Worm (Caenorhabditis elegans): ENCODE measurements around the gene Y41E3.19.
A peak's percentile ranks its signal among the peaks of the same experiment; 100 is the strongest.

Gene Y41E3.19

ce11 chrIV:15028891-15029290 is 27.0 kb upstream of the Y41E3.19 start, which contains the start of gene Y41E3.8:
Gene Y41E3.8, minus strand, starts transcription at chrIV:15028978.
- peak; percentile 55 for TF ChIP-seq W03F9.2 (tag; optimal IDR thresholded peaks at IDR 0.05)
- TF ChIP-seq dao-5 (tag; optimal IDR thresholded peaks at IDR 0.05), result no peak

ce11 chrIV:15029565-15029964 is 26.4 kb upstream of the Y41E3.19 start:
- TF ChIP-seq him-1 (tag; optimal IDR thresholded peaks at IDR 0.05) (no peak), dao-5 (tag; optimal IDR thresholded peaks at IDR 0.05) (no peak), W03F9.2 (tag; optimal IDR thresholded peaks at IDR 0.05) (no peak)

- TF ChIP-seq W03F9.2 (tag; optimal IDR thresholded peaks at IDR 0.05), result peak; percentile 64
- no peak for TF ChIP-seq dao-5 (tag; optimal IDR thresholded peaks at IDR 0.05)
- no peak for TF ChIP-seq him-1 (tag; optimal IDR thresholded peaks at IDR 0.05)
Measured at ce11 chrIV:15036974-15037373, 19.0 kb upstream of the Y41E3.19 start, which contains the start of gene eef-1B.2. Gene eef-1B.2, plus strand, starts transcription at chrIV:15037331.

- TF ChIP-seq him-1 (tag; optimal IDR thresholded peaks at IDR 0.05) (no peak), W03F9.2 (tag; optimal IDR thresholded peaks at IDR 0.05) (no peak), dao-5 (tag; optimal IDR thresholded peaks at IDR 0.05) (no peak)
Measured at ce11 chrIV:15037492-15037891, 18.4 kb upstream of the Y41E3.19 start.

ce11 chrIV:15038821-15039220 is 17.1 kb upstream of the Y41E3.19 start:
- TF ChIP-seq dao-5 (tag; optimal IDR thresholded peaks at IDR 0.05), result no peak
- TF ChIP-seq W03F9.2 (tag; optimal IDR thresholded peaks at IDR 0.05), result no peak
- TF ChIP-seq him-1 (tag; optimal IDR thresholded peaks at IDR 0.05), result no peak

- TF ChIP-seq dao-5 (tag; optimal IDR thresholded peaks at IDR 0.05) (no peak), him-1 (tag; optimal IDR thresholded peaks at IDR 0.05) (peak; percentile 5), W03F9.2 (tag; optimal IDR thresholded peaks at IDR 0.05) (peak; percentile 86)
Measured at ce11 chrIV:15039477-15039876, 16.5 kb upstream of the Y41E3.19 start, which contains the start of gene hrpu-1. Gene hrpu-1, plus strand, starts transcription at chrIV:15039616.

- TF ChIP-seq W03F9.2 (tag; optimal IDR thresholded peaks at IDR 0.05) (no peak), dao-5 (tag; optimal IDR thresholded peaks at IDR 0.05) (no peak), him-1 (tag; optimal IDR thresholded peaks at IDR 0.05) (no peak)
Measured at ce11 chrIV:15041124-15041523, 14.8 kb upstream of the Y41E3.19 start.

- TF ChIP-seq W03F9.2 (tag; optimal IDR thresholded peaks at IDR 0.05) (no peak), dao-5 (tag; optimal IDR thresholded peaks at IDR 0.05) (no peak), him-1 (tag; optimal IDR thresholded peaks at IDR 0.05) (no peak)
Measured at ce11 chrIV:15042159-15042936, 13.6 kb upstream of the Y41E3.19 start.

ce11 chrIV:15046162-15046561 is 9.8 kb upstream of the Y41E3.19 start:
- TF ChIP-seq him-1 (tag; optimal IDR thresholded peaks at IDR 0.05), result no peak
- TF ChIP-seq W03F9.2 (tag; optimal IDR thresholded peaks at IDR 0.05), result no peak

- TF ChIP-seq dao-5 (tag; optimal IDR thresholded peaks at IDR 0.05), result no peak
- no peak for TF ChIP-seq him-1 (tag; optimal IDR thresholded peaks at IDR 0.05)
- TF ChIP-seq W03F9.2 (tag; optimal IDR thresholded peaks at IDR 0.05), result no peak
Measured at ce11 chrIV:15049288-15050094, 6.4 kb upstream of the Y41E3.19 start.

ce11 chrIV:15051045-15051444 is 4.9 kb upstream of the Y41E3.19 start:
- no peak for TF ChIP-seq W03F9.2 (tag; optimal IDR thresholded peaks at IDR 0.05)
- TF ChIP-seq him-1 (tag; optimal IDR thresholded peaks at IDR 0.05), result no peak
- TF ChIP-seq dao-5 (tag; optimal IDR thresholded peaks at IDR 0.05), result no peak

- TF ChIP-seq dao-5 (tag; optimal IDR thresholded peaks at IDR 0.05) (no peak), W03F9.2 (tag; optimal IDR thresholded peaks at IDR 0.05) (no peak), him-1 (tag; optimal IDR thresholded peaks at IDR 0.05) (no peak)
Measured at ce11 chrIV:15053271-15053670, 2.7 kb upstream of the Y41E3.19 start, which contains the start of gene srt-47. Gene srt-47, minus strand, starts transcription at chrIV:15053371.

- TF ChIP-seq W03F9.2 (tag; optimal IDR thresholded peaks at IDR 0.05) (no peak), him-1 (tag; optimal IDR thresholded peaks at IDR 0.05) (no peak), dao-5 (tag; optimal IDR thresholded peaks at IDR 0.05) (no peak)
Measured at ce11 chrIV:15057994-15058393, 2.1 kb downstream of the Y41E3.19 start, which contains the start of gene Y41E3.13. Gene Y41E3.13, plus strand, starts transcription at chrIV:15058294.

- TF ChIP-seq him-1 (tag; optimal IDR thresholded peaks at IDR 0.05) (no peak), dao-5 (tag; optimal IDR thresholded peaks at IDR 0.05) (no peak)
Measured at ce11 chrIV:15063789-15064188, 7.9 kb downstream of the Y41E3.19 start.

Measured in whole organism, L4/young adult.